Worm (Caenorhabditis elegans) whole organism, midembryonic: Measurements from ENCODE around the gene C53B7.2.

Experiments
- T22C8.4 ChIP-seq: fragments of 200-800 bp; sonication (Bioruptor generic); IDR thresholded peaks from 2 replicates; pipeline ENCODE4 v1.3.6; 2022; ENCODE audit warnings: missing genetic modification characterization, missing compliant biosample characterization
- ref-1 ChIP-seq: fragments of 200-800 bp; sonication (Bioruptor generic); conservative IDR thresholded peaks from 2 replicates; pipeline ENCODE4 v1.3.6; 2022; ENCODE audit warnings: missing genetic modification reagents, missing genetic modification characterization, missing compliant biosample characterization
- ztf-29 ChIP-seq: fragments of 200-800 bp; sonication (Bioruptor generic); IDR thresholded peaks from 2 replicates; pipeline ENCODE4 v1.3.6; 2022; ENCODE audit warnings: missing genetic modification reagents, missing genetic modification characterization, missing compliant biosample characterization

DNA sequence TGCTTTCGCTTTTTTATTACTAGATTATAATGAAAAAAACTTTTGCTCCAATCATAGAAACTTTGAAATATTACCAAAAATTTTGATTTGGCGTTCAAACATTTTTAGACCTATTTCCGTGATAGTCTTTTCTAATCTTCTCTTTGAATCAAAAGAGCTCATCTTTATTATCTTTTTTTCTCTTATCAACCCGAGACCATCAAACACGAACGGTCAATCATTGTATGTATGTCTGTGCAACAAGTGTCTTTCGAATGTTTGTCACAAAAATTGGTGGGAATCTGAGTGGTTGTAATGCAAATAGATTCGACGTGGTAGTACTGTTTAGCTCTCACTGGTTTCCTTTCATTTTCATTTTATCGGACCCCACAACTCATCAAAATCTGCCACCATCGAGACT is 46.3 kb upstream of the C53B7.2 start, which contains the start of gene M03A8.3:
- TF ChIP-seq T22C8.4 (GFP tag; lab: Robert Waterston, UW) (no peak), ref-1 (no peak), ztf-29 (GFP tag; lab: Robert Waterston, UW) (no peak)
